Fruit fly (Drosophila melanogaster): ENCODE data around the gene CG8870.

dm6 chr3R:13401722-13402296 is 22.2 kb downstream of the CG8870 start, which contains the start of gene GILT1:
- no peak for TF ChIP-seq gl (tag; optimal IDR thresholded peaks at IDR 0.05)
- TF ChIP-seq rn (GFP tag; IDR thresholded peaks at IDR 0.05), result no peak
- no peak for TF ChIP-seq CG15710 (tag; optimal IDR thresholded peaks at IDR 0.05)
- no peak for TF ChIP-seq CG13204 (GFP tag; optimal IDR thresholded peaks at IDR 0.05)
- no peak for TF ChIP-seq CG32121 (GFP tag; IDR thresholded peaks at IDR 0.05)
- no peak for TF ChIP-seq fd96Ca (GFP tag; IDR thresholded peaks at IDR 0.05)
- TF ChIP-seq EcR (GFP tag; optimal IDR thresholded peaks at IDR 0.05), result no peak
- TF ChIP-seq CG9948 (tag; optimal IDR thresholded peaks at IDR 0.05), result no peak
